Worm (Caenorhabditis elegans): ENCODE results near the gene K07F5.14.

DNA sequence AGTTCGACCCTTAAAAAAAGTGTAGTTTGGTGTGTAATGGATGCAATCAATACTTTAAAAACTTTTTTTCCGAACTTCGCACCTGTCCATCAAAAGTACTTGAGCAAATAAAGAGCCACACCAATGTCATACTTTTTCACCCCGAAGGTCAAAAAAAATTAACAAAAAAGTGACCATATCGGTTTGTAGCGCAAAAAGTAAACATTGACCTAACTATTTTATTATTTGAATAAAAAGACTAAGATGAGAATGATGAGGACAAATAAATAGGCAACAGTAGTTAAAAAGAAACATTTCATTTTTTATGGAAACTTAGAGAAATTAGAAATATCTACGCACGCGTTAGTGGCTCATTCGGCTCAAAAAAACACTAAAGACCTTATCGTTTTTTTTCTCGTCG lies 7.3 kb downstream of the K07F5.14 start:
- TF ChIP-seq mls-2 (tag; optimal IDR thresholded peaks at IDR 0.05) (no peak), hlh-1 (tag; optimal IDR thresholded peaks at IDR 0.05) (no peak)
